Fruit fly (Drosophila melanogaster): Measurements from ENCODE around the gene bnl.

DNA sequence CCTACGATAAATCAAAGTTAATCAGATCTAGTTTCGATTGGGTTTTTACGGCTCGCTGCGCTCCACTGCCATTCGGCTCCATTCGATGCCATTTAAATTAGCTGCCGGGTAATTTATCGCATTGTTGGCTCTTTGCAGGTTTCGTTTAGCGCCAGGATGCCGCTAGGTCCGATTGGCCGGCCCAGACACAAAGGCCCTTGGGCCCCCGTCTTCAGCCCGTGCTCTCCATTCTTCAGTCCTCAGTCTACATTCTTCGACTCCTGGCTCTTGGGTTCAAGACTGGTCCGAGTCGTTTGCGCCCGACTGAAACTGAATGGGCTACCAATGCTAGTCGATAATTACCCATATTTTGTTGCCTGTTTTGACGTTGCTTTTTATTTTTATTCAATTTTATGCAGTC is 23.4 kb downstream of the bnl start:
- no peak for TF ChIP-seq toe (GFP tag; optimal IDR thresholded peaks at IDR 0.05)
- no peak for TF ChIP-seq kay (GFP tag; ENCODE audit: borderline replicate concordance)
- no peak for TF ChIP-seq Crg-1 (GFP tag; optimal IDR thresholded peaks at IDR 0.05)
- TF ChIP-seq CG7101 (tag; optimal IDR thresholded peaks at IDR 0.05), result no peak
- no peak for TF ChIP-seq Mnt (GFP tag; optimal IDR thresholded peaks at IDR 0.05)
- TF ChIP-seq CG11617 (GFP tag; optimal IDR thresholded peaks at IDR 0.05), result no peak
- TF ChIP-seq bab1 (GFP tag; optimal IDR thresholded peaks at IDR 0.05), result no peak
- TF ChIP-seq tj (GFP tag; optimal IDR thresholded peaks at IDR 0.05), result no peak
- TF ChIP-seq CG14711 (tag; optimal IDR thresholded peaks at IDR 0.05), result no peak
- TF ChIP-seq CG7045 (GFP tag; optimal IDR thresholded peaks at IDR 0.05), result no peak
- no peak for TF ChIP-seq ovo (GFP tag; optimal IDR thresholded peaks at IDR 0.05)
- TF ChIP-seq CG5204 (GFP tag; optimal IDR thresholded peaks at IDR 0.05), result no peak
- TF ChIP-seq cnc (optimal IDR thresholded peaks at IDR 0.05), result no peak
- no peak for TF ChIP-seq pad (GFP tag; optimal IDR thresholded peaks at IDR 0.05)

All from whole organism, adult.